Fruit fly (Drosophila melanogaster): Measurements from ENCODE around the gene CG4558.

Gene CG4558

DNA sequence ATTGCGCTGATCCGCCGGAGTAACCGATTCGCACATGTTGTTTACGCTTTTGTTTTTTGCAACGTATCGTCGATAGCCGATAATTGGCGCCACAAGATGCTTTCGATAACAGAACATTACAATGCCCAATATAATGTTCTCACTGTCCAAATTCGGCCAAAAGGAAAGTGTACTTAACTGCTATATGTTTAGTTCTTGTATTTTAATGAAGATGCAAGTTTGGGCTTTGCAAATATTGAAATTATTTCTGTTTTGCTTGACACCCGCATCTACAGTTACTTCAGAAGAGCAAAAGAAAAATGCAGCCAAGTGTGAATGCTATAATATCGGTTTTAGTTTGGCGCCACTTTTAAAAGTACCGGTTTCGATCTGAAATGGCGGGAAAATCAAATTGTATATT, 3.0 kb downstream of the CG4558 start (continued):
- TF ChIP-seq ase (GFP tag; IDR thresholded peaks at IDR 0.05): peak; percentile 70
- TF ChIP-seq Sry-β (GFP tag; optimal IDR thresholded peaks at IDR 0.05): peak; percentile 50
- peak; percentile 93 for TF ChIP-seq grau (tag; optimal IDR thresholded peaks at IDR 0.05)
- TF ChIP-seq Hey (tag; optimal IDR thresholded peaks at IDR 0.05): peak; percentile 60
- TF ChIP-seq Oli (tag; optimal IDR thresholded peaks at IDR 0.05): peak; percentile 92
- peak; percentile 74 for TF ChIP-seq CG11085 (GFP tag; IDR thresholded peaks at IDR 0.05)
- TF ChIP-seq Sry-δ (GFP tag; optimal IDR thresholded peaks at IDR 0.05): peak; percentile 76
- TF ChIP-seq sna (GFP tag; IDR thresholded peaks at IDR 0.05; ENCODE audit: partially characterized antibody): no peak; the same call in 1 of the 2 replicates
- TF ChIP-seq Opbp (GFP tag; IDR thresholded peaks at IDR 0.05; ENCODE audit: partially characterized antibody): peak; percentile 60; the same call in 1 of the 3 replicates
- peak; percentile 94 for TF ChIP-seq Antp (GFP tag; optimal IDR thresholded peaks at IDR 0.05)
- TF ChIP-seq jumu (GFP tag; optimal IDR thresholded peaks at IDR 0.05): peak; percentile 92
- peak; percentile 86 for TF ChIP-seq seq (GFP tag; IDR thresholded peaks at IDR 0.05)
- TF ChIP-seq CG9817 (tag; optimal IDR thresholded peaks at IDR 0.05): peak; percentile 95
- peak; percentile 85 for TF ChIP-seq p53 (GFP tag; optimal IDR thresholded peaks at IDR 0.05)
- peak; percentile 95 for TF ChIP-seq CG18599 (GFP tag; optimal IDR thresholded peaks at IDR 0.05)
- peak; percentile 65 to 91 for TF ChIP-seq bsh (GFP tag; optimal IDR thresholded peaks at IDR 0.05)
- TF ChIP-seq CG13123 (GFP tag; optimal IDR thresholded peaks at IDR 0.05): peak; percentile 82
- TF ChIP-seq Ptx1 (GFP tag; IDR thresholded peaks at IDR 0.05): peak; percentile 92
- TF ChIP-seq Hr78 (GFP tag; optimal IDR thresholded peaks at IDR 0.05): peak in 1 of 2 experiments; percentile 17
- TF ChIP-seq CG3281 (GFP tag; optimal IDR thresholded peaks at IDR 0.05): peak; percentile 91
- TF ChIP-seq Hr3 (GFP tag; optimal IDR thresholded peaks at IDR 0.05): peak; percentile 82
- peak; percentile 71 for TF ChIP-seq CG14965 (GFP tag; optimal IDR thresholded peaks at IDR 0.05; ENCODE audit: borderline replicate concordance)
- peak; percentile 86 for TF ChIP-seq Blimp-1 (GFP tag; optimal IDR thresholded peaks at IDR 0.05)
- peak; percentile 75; the same call in 1 of the 2 replicates for TF ChIP-seq danr (GFP tag; IDR thresholded peaks at IDR 0.05)
- peak; percentile 66 for TF ChIP-seq CG13287 (GFP tag; IDR thresholded peaks at IDR 0.05; ENCODE audit: partially characterized antibody)
- TF ChIP-seq CG10431 (GFP tag; optimal IDR thresholded peaks at IDR 0.05): peak; percentile 64
- peak; percentile 76 for TF ChIP-seq MTF-1 (GFP tag; optimal IDR thresholded peaks at IDR 0.05; ENCODE audit: borderline replicate concordance)
- TF ChIP-seq ERR (GFP tag; optimal IDR thresholded peaks at IDR 0.05): peak; percentile 93
- peak; percentile 83 for TF ChIP-seq CG11695 (GFP tag; IDR thresholded peaks at IDR 0.05)
- no peak for TF ChIP-seq tll (GFP tag; optimal IDR thresholded peaks at IDR 0.05)
- TF ChIP-seq CHES-1-like (GFP tag; optimal IDR thresholded peaks at IDR 0.05): peak; percentile 92
- peak; percentile 93 for TF ChIP-seq HLH54F (GFP tag; optimal IDR thresholded peaks at IDR 0.05)
- TF ChIP-seq vvl (GFP tag; IDR thresholded peaks at IDR 0.05): peak; percentile 93
- peak; percentile 69 for TF ChIP-seq sens-2 (GFP tag; IDR thresholded peaks at IDR 0.05)
- peak; percentile 90 for TF ChIP-seq CG13296 (GFP tag; optimal IDR thresholded peaks at IDR 0.05)
- TF ChIP-seq ranshi (GFP tag; IDR thresholded peaks at IDR 0.05): peak; percentile 88
- TF ChIP-seq ro (GFP tag; IDR thresholded peaks at IDR 0.05): peak; percentile 61; the same call in 1 of the 2 replicates
- peak; percentile 88 for TF ChIP-seq CG12071 (GFP tag; optimal IDR thresholded peaks at IDR 0.05)
- TF ChIP-seq tio (GFP tag; optimal IDR thresholded peaks at IDR 0.05): peak; percentile 88
- no peak for TF ChIP-seq sc (optimal IDR thresholded peaks at IDR 0.05)
- peak; percentile 71 for TF ChIP-seq sc (GFP tag; optimal IDR thresholded peaks at IDR 0.05)
- TF ChIP-seq Neu2 (GFP tag; optimal IDR thresholded peaks at IDR 0.05; ENCODE audit: borderline replicate concordance): peak; percentile 75
- no peak for TF ChIP-seq corto (GFP tag; optimal IDR thresholded peaks at IDR 0.05)
- TF ChIP-seq Ada2b (GFP tag; IDR thresholded peaks at IDR 0.05): peak; percentile 82
- peak; percentile 78; the same call in 1 of the 2 replicates for TF ChIP-seq aop (GFP tag; IDR thresholded peaks at IDR 0.05)
- TF ChIP-seq CG17829 (tag; optimal IDR thresholded peaks at IDR 0.05): peak; percentile 91
- peak; percentile 79 for TF ChIP-seq CG31224 (GFP tag; IDR thresholded peaks at IDR 0.05)
- peak; percentile 30 for TF ChIP-seq grn (GFP tag; optimal IDR thresholded peaks at IDR 0.05)
- TF ChIP-seq CG6791 (GFP tag; IDR thresholded peaks at IDR 0.05; ENCODE audit: partially characterized antibody): 0 out of 3 replicates have a peak, but pooled peaks have one; percentile 49

Data from whole organism, embryonic.